Worm (Caenorhabditis elegans) whole organism, L4 larva: ENCODE measurements around the gene B0244.5.

Experiments used
- D1046.2 ChIP-seq: fragments of 200-800 bp; sonication (Bioruptor generic); IDR thresholded peaks from 2 replicates; pipeline ENCODE4 v1.3.6; 2022; ENCODE audit warnings: missing genetic modification characterization, missing compliant biosample characterization
- F10B5.3 ChIP-seq: sonication (generic microtip); optimal IDR thresholded peaks from 2 replicates; lab custom pipeline; 2016; ENCODE audit warnings: mild to moderate bottlenecking, missing genetic modification characterization, missing compliant biosample characterization
- Y5F2A.4 ChIP-seq: fragments of 200-800 bp; sonication (Bioruptor generic); optimal IDR thresholded peaks from 2 replicates; lab custom pipeline; 2018; ENCODE audit warnings: mild to moderate bottlenecking, missing genetic modification characterization, missing compliant biosample characterization
- Y75B8A.6 ChIP-seq: fragments of 200-800 bp; sonication (Bioruptor generic); IDR thresholded peaks from 2 replicates; pipeline ENCODE4 v1.3.6; 2022; ENCODE audit warnings: missing genetic modification reagents, missing genetic modification characterization, missing compliant biosample characterization
- ZK546.5 ChIP-seq, 2 experiments: sonication (generic microtip); optimal IDR thresholded peaks; 2 replicates each; lab custom pipeline; 2017; ENCODE audit warnings: missing biosample characterization in 2 of 2, missing genetic modification characterization in 2 of 2
- aha-1 ChIP-seq: fragments of 150-350 bp; peaks from one replicate; lab custom pipeline; 2014; ENCODE audit warnings: missing biosample characterization, missing genetic modification characterization
- attf-4 ChIP-seq: sonication (generic microtip); optimal IDR thresholded peaks from 3 replicates; lab custom pipeline; 2017; ENCODE audit warnings: missing biosample characterization, missing genetic modification characterization
- ceh-44 ChIP-seq: fragments of 200-800 bp; sonication (Bioruptor generic); IDR thresholded peaks from 2 replicates; pipeline ENCODE4 v1.3.6; 2022; ENCODE audit warnings: missing genetic modification reagents, missing genetic modification characterization, missing compliant biosample characterization
- daf-16 ChIP-seq, 3 experiments: sonication (generic microtip); optimal IDR thresholded peaks; 2 replicates each; lab custom pipeline; 2016 to 2017; ENCODE audit warnings: missing genetic modification characterization in 3 of 3, missing genetic modification reagents in 3 of 3, mild to moderate bottlenecking in 2 of 3, missing compliant biosample characterization in 2 of 3, missing biosample characterization in 1 of 3, moderate library complexity in 1 of 3
- daf-19 ChIP-seq: fragments of 200-800 bp; sonication (Bioruptor generic); conservative IDR thresholded peaks from 2 replicates; pipeline ENCODE4 v1.3.6; 2022; ENCODE audit warnings: missing genetic modification characterization, missing compliant biosample characterization
- dmd-6 ChIP-seq: fragments of 200-800 bp; sonication (Bioruptor generic); IDR thresholded peaks from 2 replicates; pipeline ENCODE4 v1.3.6; 2022; ENCODE audit warnings: missing genetic modification reagents, missing genetic modification characterization, missing compliant biosample characterization
- dpl-1 ChIP-seq: fragments of 150-350 bp; optimal IDR thresholded peaks from 2 replicates; lab custom pipeline; 2014; ENCODE audit warnings: missing biosample characterization, missing genetic modification reagents, missing genetic modification characterization
- dve-1 ChIP-seq: sonication (generic microtip); optimal IDR thresholded peaks from 2 replicates; lab custom pipeline; 2017; ENCODE audit warnings: antibody characterized with exemption, mild to moderate bottlenecking, missing genetic modification characterization, missing compliant biosample characterization; ENCODE audit not compliant: insufficient read depth
- egl-27 ChIP-seq: sonication (generic microtip); optimal IDR thresholded peaks from 3 replicates; lab custom pipeline; 2017; ENCODE audit warnings: missing biosample characterization, missing genetic modification reagents, missing genetic modification characterization
- egl-43 ChIP-seq: fragments of 200-800 bp; sonication (Bioruptor generic); IDR thresholded peaks from 2 replicates; pipeline ENCODE4 v1.3.6; 2022; ENCODE audit warnings: missing genetic modification reagents, missing genetic modification characterization, missing compliant biosample characterization
- fkh-10 ChIP-seq: fragments of 150-350 bp; optimal IDR thresholded peaks from 2 replicates; lab custom pipeline; 2014; ENCODE audit warnings: missing biosample characterization, missing genetic modification reagents, missing genetic modification characterization
- fos-1 ChIP-seq: fragments of 150-350 bp; optimal IDR thresholded peaks from 2 replicates; lab custom pipeline; 2014; ENCODE audit warnings: missing biosample characterization, missing genetic modification characterization
- hif-1 ChIP-seq, 2 experiments: sonication (generic microtip); optimal IDR thresholded peaks; 2 replicates each; lab custom pipeline; 2016 to 2017; ENCODE audit warnings: missing compliant biosample characterization in 2 of 2, missing genetic modification characterization in 2 of 2, missing genetic modification reagents in 2 of 2, missing genotype in 2 of 2, mild to moderate bottlenecking in 1 of 2
- hlh-11 ChIP-seq: fragments of 200-800 bp; sonication (Bioruptor generic); optimal IDR thresholded peaks from 2 replicates; lab custom pipeline; 2018; ENCODE audit warnings: mild to moderate bottlenecking, missing genetic modification characterization, missing compliant biosample characterization
- lin-1 ChIP-seq: fragments of 200-800 bp; sonication (Bioruptor generic); IDR thresholded peaks from 2 replicates; pipeline ENCODE4 v1.3.6; 2022; ENCODE audit warnings: missing genetic modification reagents, missing genetic modification characterization, missing compliant biosample characterization
- lin-13 ChIP-seq: fragments of 150-350 bp; optimal IDR thresholded peaks from 2 replicates; lab custom pipeline; 2014; ENCODE audit warnings: missing biosample characterization, missing genetic modification reagents, missing genetic modification characterization
- lin-39 ChIP-seq: fragments of 150-350 bp; optimal IDR thresholded peaks from 2 replicates; lab custom pipeline; 2014; ENCODE audit warnings: missing biosample characterization, missing genetic modification reagents, missing genetic modification characterization
- lsy-2 ChIP-seq, 2 experiments: fragments of 150-350 bp in 1 of 2; sonication (generic microtip) in 1 of 2; optimal IDR thresholded peaks; 2 replicates each; lab custom pipeline; 2014 to 2017; ENCODE audit warnings: missing biosample characterization in 2 of 2, missing genetic modification characterization in 2 of 2
- mxl-3 ChIP-seq: fragments of 200-800 bp; sonication (Bioruptor generic); optimal IDR thresholded peaks from 2 replicates; lab custom pipeline; 2018; ENCODE audit warnings: mild to moderate bottlenecking, missing genetic modification characterization, missing compliant biosample characterization
- nhr-102 ChIP-seq: sonication (generic microtip); optimal IDR thresholded peaks from 2 replicates; lab custom pipeline; 2016; ENCODE audit warnings: mild to moderate bottlenecking, missing genetic modification characterization, moderate library complexity, missing compliant biosample characterization
- nhr-237 ChIP-seq: sonication (generic microtip); optimal IDR thresholded peaks from 2 replicates; lab custom pipeline; 2017; ENCODE audit warnings: missing biosample characterization, missing genetic modification characterization
- nhr-25 ChIP-seq: sonication (generic microtip); optimal IDR thresholded peaks from 2 replicates; lab custom pipeline; 2017; ENCODE audit warnings: missing genetic modification characterization, mild to moderate bottlenecking, missing compliant biosample characterization, antibody characterized with exemption, moderate library complexity, borderline replicate concordance; ENCODE audit not compliant: insufficient read depth
- nhr-28 ChIP-seq: fragments of 150-350 bp; optimal IDR thresholded peaks from 2 replicates; lab custom pipeline; 2014; ENCODE audit warnings: missing biosample characterization, missing genetic modification characterization
- nhr-6 ChIP-seq: fragments of 150-350 bp; optimal IDR thresholded peaks from 2 replicates; lab custom pipeline; 2014; ENCODE audit warnings: missing biosample characterization, missing genetic modification characterization
- pqm-1 ChIP-seq: sonication (generic microtip); optimal IDR thresholded peaks from 2 replicates; lab custom pipeline; 2017; ENCODE audit warnings: missing biosample characterization, missing genetic modification characterization
- sdz-12 ChIP-seq: fragments of 200-800 bp; sonication (Bioruptor generic); optimal IDR thresholded peaks from 2 replicates; lab custom pipeline; 2018; ENCODE audit warnings: mild to moderate bottlenecking, missing genetic modification characterization, missing compliant biosample characterization
- set-16 ChIP-seq: fragments of 200-800 bp; sonication (Bioruptor generic); IDR thresholded peaks from 2 replicates; pipeline ENCODE4 v1.3.6; 2022; ENCODE audit warnings: missing genetic modification reagents, missing genetic modification characterization, missing compliant biosample characterization
- vab-7 ChIP-seq: fragments of 200-800 bp; sonication (Bioruptor generic); IDR thresholded peaks from 2 replicates; pipeline ENCODE4 v1.3.6; 2022; ENCODE audit warnings: missing genetic modification reagents, missing genetic modification characterization, missing compliant biosample characterization
- zag-1 ChIP-seq: fragments of 150-350 bp; optimal IDR thresholded peaks from 2 replicates; lab custom pipeline; 2014; ENCODE audit warnings: missing biosample characterization, missing genetic modification characterization
- zfp-3 ChIP-seq: fragments of 200-800 bp; sonication (Bioruptor generic); conservative IDR thresholded peaks from 2 replicates; pipeline ENCODE4 v1.3.6; 2022; ENCODE audit warnings: missing genetic modification reagents, missing genetic modification characterization, missing compliant biosample characterization
- ztf-11 ChIP-seq: fragments of 150-350 bp; optimal IDR thresholded peaks from 2 replicates; lab custom pipeline; 2014; ENCODE audit warnings: missing biosample characterization, missing genetic modification characterization
- ztf-7 ChIP-seq: fragments of 150-350 bp; optimal IDR thresholded peaks from 2 replicates; lab custom pipeline; 2014; ENCODE audit warnings: missing biosample characterization, missing genetic modification characterization

The B0244.5 gene

DNA sequence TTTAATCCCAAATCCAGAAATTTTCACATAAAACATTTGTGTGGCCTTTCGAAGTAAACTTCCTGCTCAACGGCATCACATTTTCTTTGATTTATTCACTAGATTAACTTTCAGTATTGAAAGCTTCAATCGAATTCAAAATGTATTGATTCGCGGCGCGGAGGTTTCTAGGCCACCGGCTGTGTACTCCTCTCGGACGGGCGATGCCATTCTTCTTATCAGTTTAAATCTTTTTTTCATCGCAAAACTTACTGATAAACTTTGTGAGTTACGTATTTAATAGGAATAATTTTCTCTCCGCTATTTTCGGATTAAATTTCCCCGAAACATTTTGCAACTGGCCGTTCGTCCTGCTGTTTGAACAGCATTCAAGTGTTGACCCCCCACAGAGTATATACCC, 22.8 kb upstream of the B0244.5 start (continued):
- peak in 1 of 2 experiments; percentile 81 for TF ChIP-seq lsy-2 (tag; optimal IDR thresholded peaks at IDR 0.05; lab: Kevin White, UChicago)
- no peak for TF ChIP-seq nhr-237 (tag; lab: Kevin White, UChicago)
- TF ChIP-seq hlh-11 (tag; lab: Kevin White, UChicago), result peak; percentile 61
- TF ChIP-seq nhr-28, result peak; percentile 67
- TF ChIP-seq mxl-3 (GFP tag; lab: Kevin White, UChicago), result peak; percentile 13
- no peak for TF ChIP-seq Y75B8A.6 (GFP tag; lab: Robert Waterston, UW)
- no peak for TF ChIP-seq egl-27 (tag; lab: Kevin White, UChicago)
- TF ChIP-seq daf-19 (GFP tag; lab: Robert Waterston, UW), result no peak
- TF ChIP-seq hif-1 (tag; optimal IDR thresholded peaks at IDR 0.05; lab: Kevin White, UChicago), result peak in 1 of 2 experiments; percentile 88
- peak in 1 of 2 experiments; percentile 36 for TF ChIP-seq daf-16 (GFP tag; optimal IDR thresholded peaks at IDR 0.05; lab: Kevin White, UChicago)
- peak; percentile 49 for TF ChIP-seq daf-16 (tag; optimal IDR thresholded peaks at IDR 0.05; lab: Kevin White, UChicago)
- no peak for TF ChIP-seq attf-4 (tag; lab: Kevin White, UChicago)
- TF ChIP-seq nhr-25 (tag; lab: Kevin White, UChicago), result no peak
- TF ChIP-seq ztf-11, result no peak
- no peak for TF ChIP-seq fkh-10 (GFP tag; lab: Kevin White, UChicago)
- no peak for TF ChIP-seq ZK546.5 (tag; optimal IDR thresholded peaks at IDR 0.05; lab: Kevin White, UChicago)
- TF ChIP-seq nhr-102 (tag; lab: Kevin White, UChicago), result peak; percentile 67
- no peak for TF ChIP-seq lin-39 (tag; lab: Kevin White, UChicago)
- peak; percentile 7 for TF ChIP-seq F10B5.3
- TF ChIP-seq dve-1 (tag; lab: Kevin White, UChicago), result peak; percentile 94
- TF ChIP-seq pqm-1 (tag; lab: Kevin White, UChicago), result peak; percentile 59
- TF ChIP-seq lin-1 (GFP tag; lab: Robert Waterston, UW), result 0 out of 2 replicates have a peak, but pooled peaks have one; percentile 32
- no peak for TF ChIP-seq D1046.2
- TF ChIP-seq lin-13 (GFP tag; lab: Kevin White, UChicago), result no peak
- TF ChIP-seq nhr-6, result peak; percentile 11
- TF ChIP-seq set-16 (GFP tag; lab: Robert Waterston, UW), result no peak
- TF ChIP-seq zfp-3 (GFP tag; lab: Robert Waterston, UW), result no peak
- peak; percentile 95 for TF ChIP-seq aha-1 (tag; lab: Kevin White, UChicago)
- 0 out of 2 replicates have a peak, but pooled peaks have one; percentile 23 for TF ChIP-seq vab-7 (GFP tag; lab: Robert Waterston, UW)
- TF ChIP-seq ceh-44, result 0 out of 2 replicates have a peak, but pooled peaks have one; percentile 27

DNA sequence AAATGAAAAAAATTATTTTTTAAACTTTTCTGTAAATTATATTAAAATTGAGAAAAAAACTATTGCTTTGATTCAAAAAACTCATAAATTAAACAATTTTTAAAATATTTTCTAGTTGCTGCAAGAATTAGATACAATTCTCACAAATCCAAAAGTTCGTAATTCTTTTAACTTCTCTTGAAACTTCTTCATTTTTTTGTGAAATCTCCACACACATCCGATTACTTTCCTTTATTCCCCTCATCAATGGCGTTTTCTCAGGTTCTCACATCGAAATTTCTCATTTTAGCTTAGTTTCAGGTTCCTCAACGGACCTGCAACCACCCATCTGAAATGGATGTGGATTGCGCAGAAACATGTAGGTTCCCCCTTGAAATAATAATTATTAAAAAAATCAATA, 22.1 kb upstream of the B0244.5 start, which contains the start of gene wrm-1:
TSS of gene wrm-1 (plus strand) at position 301 of the 400 bp plus-strand sequence.
- TF ChIP-seq daf-19 (GFP tag; lab: Robert Waterston, UW), result no peak
- TF ChIP-seq sdz-12 (GFP tag; lab: Kevin White, UChicago), result no peak
- TF ChIP-seq dpl-1 (GFP tag; lab: Kevin White, UChicago), result no peak
- TF ChIP-seq nhr-237 (tag; lab: Kevin White, UChicago), result no peak
- no peak for TF ChIP-seq attf-4 (tag; lab: Kevin White, UChicago)
- TF ChIP-seq ZK546.5 (tag; optimal IDR thresholded peaks at IDR 0.05; lab: Kevin White, UChicago), result no peak
- no peak for TF ChIP-seq ztf-7 (tag; lab: Kevin White, UChicago)
- no peak for TF ChIP-seq dmd-6 (GFP tag; lab: Robert Waterston, UW)
- TF ChIP-seq egl-43 (GFP tag; lab: Robert Waterston, UW), result no peak
- TF ChIP-seq fos-1 (tag; lab: Kevin White, UChicago), result no peak
- no peak for TF ChIP-seq D1046.2
- TF ChIP-seq pqm-1 (tag; lab: Kevin White, UChicago), result no peak
- no peak for TF ChIP-seq zag-1 (tag; lab: Kevin White, UChicago)
- TF ChIP-seq lin-1 (GFP tag; lab: Robert Waterston, UW), result no peak
- no peak for TF ChIP-seq Y5F2A.4 (GFP tag; lab: Kevin White, UChicago)
- TF ChIP-seq hif-1 (tag; optimal IDR thresholded peaks at IDR 0.05; lab: Kevin White, UChicago), result no peak
